Fruit fly (Drosophila melanogaster) whole organism, embryonic: ENCODE data around the gene CG31109.

Experiments
- Antp ChIP-seq: fragments of 200-800 bp; sonication (Bioruptor generic); optimal IDR thresholded peaks from 3 replicates; lab custom pipeline; 2016; ENCODE audit warnings: missing biosample characterization, missing genetic modification characterization
- C15 ChIP-seq: fragments of 200-800 bp; sonication (Bioruptor generic); IDR thresholded peaks from 3 replicates; pipeline ENCODE4 v1.3.6; 2022; ENCODE audit warnings: missing biosample characterization, missing genetic modification characterization
- CG11504 ChIP-seq: fragments of 200-800 bp; sonication (Bioruptor generic); optimal IDR thresholded peaks from 3 replicates; lab custom pipeline; 2019; ENCODE audit warnings: missing biosample characterization, mild to moderate bottlenecking, missing genetic modification characterization, moderate library complexity
- CG1233 ChIP-seq: fragments of 200-800 bp; sonication (Bioruptor generic); optimal IDR thresholded peaks from 4 replicates; lab custom pipeline; 2018; ENCODE audit warnings: missing biosample characterization, mild to moderate bottlenecking, missing genetic modification characterization
- CG16779 ChIP-seq: fragments of 200-800 bp; sonication (Bioruptor generic); IDR thresholded peaks from 2 replicates; pipeline ENCODE4 v1.3.6; 2022; ENCODE audit warnings: missing biosample characterization, missing genetic modification characterization
- CG18011 ChIP-seq: fragments of 200-800 bp; sonication (Bioruptor generic); optimal IDR thresholded peaks from 2 replicates; lab custom pipeline; 2017; ENCODE audit warnings: missing biosample characterization, missing genetic modification characterization, mild to moderate bottlenecking, moderate library complexity, missing genotype
- CG2712 ChIP-seq: fragments of 200-800 bp; optimal IDR thresholded peaks from 3 replicates; lab custom pipeline; 2019; ENCODE audit warnings: missing biosample characterization, mild to moderate bottlenecking, missing genetic modification characterization, moderate library complexity
- CG31441 ChIP-seq: fragments of 200-800 bp; sonication (Bioruptor generic); IDR thresholded peaks from 2 replicates; pipeline ENCODE4 v1.3.6; 2022; ENCODE audit warnings: missing biosample characterization, missing genetic modification characterization
- CG4820 ChIP-seq: fragments of 200-800 bp; sonication (Bioruptor generic); optimal IDR thresholded peaks from 3 replicates; lab custom pipeline; 2016; ENCODE audit warnings: missing biosample characterization, missing genetic modification characterization
- CG6254 ChIP-seq: fragments of 200-800 bp; sonication (Bioruptor generic); optimal IDR thresholded peaks from 3 replicates; lab custom pipeline; 2017; ENCODE audit warnings: mild to moderate bottlenecking, missing biosample characterization, missing genetic modification reagents, missing genetic modification characterization
- CG6689 ChIP-seq: fragments of 200-800 bp; sonication (Bioruptor generic); IDR thresholded peaks from 2 replicates; pipeline ENCODE4 v1.3.6; 2022; ENCODE audit warnings: missing biosample characterization, missing genetic modification characterization
- CG7271 ChIP-seq: fragments of 200-800 bp; sonication (Bioruptor generic); optimal IDR thresholded peaks from 2 replicates; lab custom pipeline; 2018; ENCODE audit warnings: missing biosample characterization, mild to moderate bottlenecking, missing genetic modification characterization, moderate library complexity
- CG7556 ChIP-seq: fragments of 200-800 bp; sonication (Bioruptor generic); optimal IDR thresholded peaks from 2 replicates; lab custom pipeline; 2017; ENCODE audit warnings: missing biosample characterization, mild to moderate bottlenecking, missing genetic modification characterization
- CoRest ChIP-seq: fragments of 200-800 bp; sonication (Bioruptor generic); optimal IDR thresholded peaks from 3 replicates; lab custom pipeline; 2018; ENCODE audit warnings: missing biosample characterization, mild to moderate bottlenecking, missing genetic modification characterization, moderate library complexity
- D ChIP-seq, 2 experiments: fragments of 200-800 bp in 1 of 2; fragments of >200 bp in 1 of 2; sonication (Bioruptor generic) in 1 of 2; optimal IDR thresholded peaks; 2 replicates in 1 of 2; 3 replicates in 1 of 2; lab custom pipeline; 2017; ENCODE audit warnings: mild to moderate bottlenecking in 1 of 2, missing biosample characterization in 1 of 2, missing genetic modification characterization in 1 of 2, missing genetic modification reagents in 1 of 2
- Gsc ChIP-seq: fragments of 200-800 bp; sonication (Bioruptor generic); IDR thresholded peaks from 2 replicates; pipeline ENCODE4 v1.3.6; 2022; ENCODE audit warnings: missing biosample characterization, missing genetic modification characterization
- Gug ChIP-seq: fragments of 200-800 bp; sonication (Bioruptor generic); IDR thresholded peaks from 4 replicates; pipeline ENCODE4 v1.3.6; 2022; ENCODE audit warnings: missing biosample characterization, missing genetic modification characterization
- Hey ChIP-seq: fragments of 200-800 bp; sonication (Bioruptor generic); optimal IDR thresholded peaks from 3 replicates; lab custom pipeline; 2018; ENCODE audit warnings: missing biosample characterization, mild to moderate bottlenecking, missing genetic modification characterization
- MTF-1 ChIP-seq: fragments of 200-800 bp; sonication (Bioruptor generic); optimal IDR thresholded peaks from 2 replicates; lab custom pipeline; 2018; ENCODE audit warnings: missing biosample characterization, mild to moderate bottlenecking, missing genetic modification characterization, borderline replicate concordance
- Mes4 ChIP-seq: fragments of 200-800 bp; sonication (Bioruptor generic); optimal IDR thresholded peaks from 2 replicates; lab custom pipeline; 2016; ENCODE audit warnings: missing biosample characterization, missing genetic modification characterization
- Trl ChIP-seq, 3 experiments: fragments of >200 bp in 2 of 3; fragments of 200-800 bp in 1 of 3; sonication (Bioruptor generic) in 1 of 3; optimal IDR thresholded peaks; 2 replicates in 1 of 3; 3 replicates in 2 of 3; lab custom pipeline; 2016 to 2017; ENCODE audit warnings: missing biosample characterization in 1 of 3, missing genetic modification characterization in 1 of 3
- ab ChIP-seq: fragments of 200-800 bp; sonication (Bioruptor generic); optimal IDR thresholded peaks from 2 replicates; lab custom pipeline; 2016; ENCODE audit warnings: missing biosample characterization, missing genetic modification characterization
- bigmax ChIP-seq: fragments of 200-800 bp; sonication (Bioruptor generic); optimal IDR thresholded peaks from 2 replicates; lab custom pipeline; 2018; ENCODE audit warnings: missing biosample characterization, mild to moderate bottlenecking, missing genetic modification characterization
- chm ChIP-seq: fragments of 200-800 bp; sonication (Bioruptor generic); IDR thresholded peaks from 2 replicates; pipeline ENCODE4 v1.3.6; 2022; ENCODE audit warnings: missing biosample characterization, missing genetic modification characterization
- dm ChIP-seq: fragments of 200-800 bp; sonication (Bioruptor generic); optimal IDR thresholded peaks from 3 replicates; lab custom pipeline; 2016; ENCODE audit warnings: missing biosample characterization, missing genetic modification characterization
- dmrt11E ChIP-seq: fragments of 200-800 bp; sonication (Bioruptor generic); optimal IDR thresholded peaks from 3 replicates; lab custom pipeline; 2018; ENCODE audit warnings: missing biosample characterization, mild to moderate bottlenecking, missing genetic modification characterization, moderate library complexity
- emc ChIP-seq: fragments of 200-800 bp; sonication (Bioruptor generic); optimal IDR thresholded peaks from 2 replicates; lab custom pipeline; 2016; ENCODE audit warnings: missing biosample characterization, missing genetic modification characterization
- gce ChIP-seq: fragments of 200-800 bp; sonication (Bioruptor generic); IDR thresholded peaks from 3 replicates; pipeline ENCODE4 v1.3.6; 2022; ENCODE audit warnings: missing biosample characterization, missing genetic modification characterization
- gcm ChIP-seq: fragments of 200-800 bp; sonication (Bioruptor generic); optimal IDR thresholded peaks from 2 replicates; lab custom pipeline; 2019; ENCODE audit warnings: missing biosample characterization, mild to moderate bottlenecking, missing genetic modification characterization, moderate library complexity
- gcm2 ChIP-seq: fragments of 200-800 bp; sonication (Bioruptor generic); optimal IDR thresholded peaks from 2 replicates; lab custom pipeline; 2016; ENCODE audit warnings: missing biosample characterization, missing genetic modification characterization
- grn ChIP-seq: fragments of 200-800 bp; sonication (Bioruptor generic); optimal IDR thresholded peaks from 3 replicates; lab custom pipeline; 2017; ENCODE audit warnings: missing biosample characterization, missing genetic modification characterization
- ham ChIP-seq: fragments of 200-800 bp; sonication (Bioruptor generic); IDR thresholded peaks from 2 replicates; pipeline ENCODE4 v1.3.6; 2022; ENCODE audit warnings: missing biosample characterization, missing genetic modification characterization
- mirr ChIP-seq: fragments of 200-800 bp; sonication (Bioruptor generic); optimal IDR thresholded peaks from 3 replicates; lab custom pipeline; 2018; ENCODE audit warnings: missing biosample characterization, mild to moderate bottlenecking, missing genetic modification characterization
- nerfin-1 ChIP-seq: fragments of 200-800 bp; sonication (Bioruptor generic); optimal IDR thresholded peaks from 3 replicates; lab custom pipeline; 2019; ENCODE audit warnings: missing biosample characterization, mild to moderate bottlenecking, missing genetic modification characterization, moderate library complexity
- nmo ChIP-seq: fragments of 200-800 bp; sonication (Bioruptor generic); optimal IDR thresholded peaks from 2 replicates; lab custom pipeline; 2018; ENCODE audit warnings: missing biosample characterization, mild to moderate bottlenecking, missing genetic modification characterization, moderate library complexity
- odd ChIP-seq: fragments of 200-800 bp; sonication (Bioruptor generic); optimal IDR thresholded peaks from 2 replicates; lab custom pipeline; 2017; ENCODE audit warnings: missing biosample characterization, mild to moderate bottlenecking, missing genetic modification characterization
- pzg ChIP-seq: fragments of 200-800 bp; sonication (Bioruptor generic); optimal IDR thresholded peaks from 3 replicates; lab custom pipeline; 2018; ENCODE audit warnings: missing biosample characterization, mild to moderate bottlenecking, missing genetic modification characterization, moderate library complexity
- ro ChIP-seq: fragments of 200-800 bp; sonication (Bioruptor generic); IDR thresholded peaks from 2 replicates; pipeline ENCODE4 v1.3.6; 2022; ENCODE audit warnings: missing biosample characterization, missing genetic modification characterization
- row ChIP-seq: fragments of 200-800 bp; sonication (Bioruptor generic); IDR thresholded peaks from 3 replicates; pipeline ENCODE4 v1.3.6; 2022; ENCODE audit warnings: missing biosample characterization, missing genetic modification characterization
- sc ChIP-seq, 3 experiments: fragments of >200 bp in 2 of 3; fragments of 200-800 bp in 1 of 3; sonication (Bioruptor generic) in 1 of 3; optimal IDR thresholded peaks; 2 replicates in 2 of 3; 3 replicates in 1 of 3; lab custom pipeline; 2017; ENCODE audit warnings: mild to moderate bottlenecking in 1 of 3, missing biosample characterization in 1 of 3, missing genetic modification characterization in 1 of 3, missing genetic modification reagents in 1 of 3
- tll ChIP-seq, 2 experiments: fragments of 200-800 bp in 1 of 2; fragments of >200 bp in 1 of 2; sonication (Bioruptor generic) in 1 of 2; optimal IDR thresholded peaks; 2 replicates each; lab custom pipeline; 2017 to 2019; ENCODE audit warnings: missing biosample characterization in 2 of 2, missing genetic modification characterization in 2 of 2, mild to moderate bottlenecking in 1 of 2, moderate library complexity in 1 of 2
- toy ChIP-seq: fragments of 200-800 bp; sonication (Bioruptor generic); IDR thresholded peaks from 2 replicates; pipeline ENCODE4 v1.3.6; 2022; ENCODE audit warnings: missing biosample characterization, missing genetic modification characterization
- trem ChIP-seq: fragments of 200-800 bp; optimal IDR thresholded peaks from 3 replicates; lab custom pipeline; 2019; ENCODE audit warnings: missing biosample characterization, mild to moderate bottlenecking, missing genetic modification characterization, moderate library complexity
- tup ChIP-seq: fragments of 200-800 bp; sonication (Bioruptor generic); optimal IDR thresholded peaks from 2 replicates; lab custom pipeline; 2016; ENCODE audit warnings: missing biosample characterization, mild to moderate bottlenecking, missing genetic modification characterization, moderate library complexity
- unc-4 ChIP-seq: fragments of 200-800 bp; sonication (Bioruptor generic); IDR thresholded peaks from 2 replicates; pipeline ENCODE4 v1.3.6; 2022; ENCODE audit warnings: missing biosample characterization, missing genetic modification characterization; ENCODE audit not compliant: partially characterized antibody
- usp ChIP-seq: fragments of >200 bp; optimal IDR thresholded peaks from 2 replicates; lab custom pipeline; 2017; ENCODE audit warnings: missing biosample characterization, missing genetic modification characterization
- z ChIP-seq: fragments of 200-800 bp; sonication (Bioruptor generic); IDR thresholded peaks from 3 replicates; pipeline ENCODE4 v1.3.6; 2022; ENCODE audit warnings: missing biosample characterization, missing genetic modification characterization

Gene CG31109

DNA sequence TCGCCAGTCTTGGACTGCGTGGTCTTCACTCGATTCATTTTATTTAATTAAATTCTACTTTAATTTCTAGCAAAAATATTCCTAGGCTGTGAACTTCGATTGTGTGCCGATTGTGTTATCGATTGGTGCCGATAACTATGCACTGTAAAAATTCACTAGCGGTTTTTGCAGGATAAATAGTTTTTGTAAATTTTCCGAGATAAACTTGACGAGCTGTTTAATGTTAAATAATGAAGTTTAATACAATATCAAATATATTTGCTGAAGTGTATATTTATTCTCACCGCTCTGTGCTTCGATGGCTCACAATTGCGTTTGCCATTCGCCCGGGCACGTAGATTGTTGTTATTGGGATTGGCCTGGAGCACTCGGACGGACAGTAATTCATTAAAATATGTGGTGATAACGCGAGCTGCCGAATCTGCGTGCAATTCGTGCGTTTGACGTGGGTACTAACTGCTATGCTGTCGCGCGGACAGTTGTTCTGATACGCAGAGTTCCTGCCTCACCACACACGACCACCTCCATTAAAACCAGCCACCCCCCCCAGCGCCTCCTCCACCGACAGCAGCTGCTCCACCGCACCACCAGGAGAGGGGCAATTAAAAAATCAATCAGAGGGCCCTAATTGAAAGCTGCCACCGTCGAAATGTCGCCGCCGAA lies 29.4 kb downstream of the CG31109 start, which contains the start of the genes EMC6 and Hr96 (continued):
- TF ChIP-seq Trl (optimal IDR thresholded peaks at IDR 0.05; lab: Kevin White, UChicago), result no peak
- TF ChIP-seq Trl (GFP tag; optimal IDR thresholded peaks at IDR 0.05; lab: Kevin White, UChicago), result peak; percentile 95
- TF ChIP-seq toy (GFP tag; lab: Robert Waterston, UW), result peak; percentile 78
- TF ChIP-seq odd (GFP tag; lab: Kevin White, UChicago), result peak; percentile 79
- TF ChIP-seq CoRest (tag; lab: Kevin White, UChicago), result peak; percentile 94
- peak; percentile 65 for TF ChIP-seq Gsc
- TF ChIP-seq CG16779 (GFP tag; lab: Robert Waterston, UW), result peak; percentile 93
- peak; percentile 82 for TF ChIP-seq gcm2 (GFP tag; lab: Kevin White, UChicago)
- peak; percentile 94 for TF ChIP-seq CG31441 (GFP tag; lab: Robert Waterston, UW)
- TF ChIP-seq Antp (GFP tag; lab: Kevin White, UChicago), result peak; percentile 90
- TF ChIP-seq nmo (GFP tag; lab: Kevin White, UChicago), result peak; percentile 94
- peak; percentile 83 for TF ChIP-seq CG18011 (GFP tag; lab: Kevin White, UChicago)
- no peak for TF ChIP-seq D (optimal IDR thresholded peaks at IDR 0.05; lab: Kevin White, UChicago)
- TF ChIP-seq D (GFP tag; optimal IDR thresholded peaks at IDR 0.05; lab: Kevin White, UChicago), result peak; percentile 82
- TF ChIP-seq Hey (tag; lab: Kevin White, UChicago), result peak; percentile 67
- TF ChIP-seq row (GFP tag; lab: Robert Waterston, UW), result peak; percentile 97
- TF ChIP-seq MTF-1 (GFP tag; lab: Kevin White, UChicago), result peak; percentile 88
- peak; percentile 84 for TF ChIP-seq dm
- TF ChIP-seq pzg (GFP tag; lab: Kevin White, UChicago), result peak; percentile 88
- peak; percentile 91 for TF ChIP-seq Mes4
- TF ChIP-seq nerfin-1 (tag; lab: Kevin White, UChicago), result peak; percentile 86
- TF ChIP-seq ab (GFP tag; lab: Kevin White, UChicago), result peak; percentile 77
- TF ChIP-seq gce (GFP tag; lab: Robert Waterston, UW), result peak; percentile 76
- TF ChIP-seq bigmax (GFP tag; lab: Kevin White, UChicago), result peak; percentile 30
- TF ChIP-seq mirr (GFP tag; lab: Kevin White, UChicago), result peak; percentile 81
- no peak for TF ChIP-seq usp (GFP tag; lab: Kevin White, UChicago)
- peak; percentile 94 for TF ChIP-seq CG2712 (tag; lab: Kevin White, UChicago)
- TF ChIP-seq chm (GFP tag; lab: Robert Waterston, UW), result peak; percentile 95
- TF ChIP-seq emc (GFP tag; lab: Kevin White, UChicago), result peak; percentile 82
- TF ChIP-seq ro (GFP tag; lab: Robert Waterston, UW), result peak; percentile 68
- peak; percentile 90 for TF ChIP-seq dmrt11E (tag; lab: Kevin White, UChicago)
- peak; percentile 91 for TF ChIP-seq CG4820 (GFP tag; lab: Kevin White, UChicago)
- TF ChIP-seq C15 (GFP tag; lab: Robert Waterston, UW), result peak; percentile 85; the same call in 2 of the 3 replicates
- TF ChIP-seq CG7271 (tag; lab: Kevin White, UChicago), result peak; percentile 82
- TF ChIP-seq Gug, result peak; percentile 93
- TF ChIP-seq tup (GFP tag; lab: Kevin White, UChicago), result peak; percentile 91
- no peak for TF ChIP-seq sc (optimal IDR thresholded peaks at IDR 0.05; lab: Kevin White, UChicago)
- peak; percentile 77 for TF ChIP-seq sc (GFP tag; optimal IDR thresholded peaks at IDR 0.05; lab: Kevin White, UChicago)
- peak; percentile 94 for TF ChIP-seq trem (tag; lab: Kevin White, UChicago)
- peak in 1 of 2 experiments; percentile 34 for TF ChIP-seq tll (GFP tag; optimal IDR thresholded peaks at IDR 0.05; lab: Kevin White, UChicago)
- TF ChIP-seq CG1233 (GFP tag; lab: Kevin White, UChicago), result peak; percentile 87
- peak; percentile 91 for TF ChIP-seq CG6689 (GFP tag; lab: Robert Waterston, UW)
- TF ChIP-seq z, result peak; percentile 7; the same call in 1 of the 3 replicates
- TF ChIP-seq CG6254 (GFP tag; lab: Kevin White, UChicago), result peak; percentile 78
- TF ChIP-seq unc-4 (GFP tag; lab: Robert Waterston, UW), result peak; percentile 65
- peak; percentile 84 for TF ChIP-seq ham (GFP tag; lab: Robert Waterston, UW)
- peak; percentile 78 for TF ChIP-seq grn (GFP tag; lab: Kevin White, UChicago)
- peak; percentile 87 for TF ChIP-seq gcm (GFP tag; lab: Kevin White, UChicago)
- peak; percentile 90 for TF ChIP-seq CG11504 (tag; lab: Kevin White, UChicago)
- TF ChIP-seq CG7556 (GFP tag; lab: Kevin White, UChicago), result peak; percentile 91
